Worm (Caenorhabditis elegans) whole organism, midembryonic: Measurements from ENCODE around the gene Y59E9AL.4.
"Not testable (repeated sequence)": the region's sequence is repeated elsewhere in the genome, so short reads cannot be mapped to it uniquely, and the experiment has no call there.

Source experiments
- T22C8.4 ChIP-seq: fragments of 200-800 bp; sonication (Bioruptor generic); IDR thresholded peaks from 2 replicates; pipeline ENCODE4 v1.3.6; 2022; ENCODE audit warnings: missing genetic modification characterization, missing compliant biosample characterization
- cog-1 ChIP-seq: sonication (generic microtip); optimal IDR thresholded peaks from 2 replicates; lab custom pipeline; 2016; ENCODE audit warnings: missing genetic modification characterization, missing compliant biosample characterization
- flt-1 ChIP-seq: fragments of 200-800 bp; sonication (Bioruptor generic); IDR thresholded peaks from 2 replicates; pipeline ENCODE4 v1.3.6; 2022; ENCODE audit warnings: missing genetic modification characterization, missing compliant biosample characterization
- klf-2 ChIP-seq: fragments of 200-800 bp; sonication (Bioruptor generic); conservative IDR thresholded peaks from 2 replicates; pipeline ENCODE4 v1.3.6; 2022; ENCODE audit warnings: missing genetic modification reagents, missing genetic modification characterization, missing compliant biosample characterization
- med-1 ChIP-seq: sonication (generic microtip); optimal IDR thresholded peaks from 2 replicates; lab custom pipeline; 2017; ENCODE audit warnings: missing genetic modification characterization, mild to moderate bottlenecking, missing compliant biosample characterization, antibody characterized with exemption, missing genetic modification reagents; ENCODE audit not compliant: insufficient read depth
- ref-1 ChIP-seq: fragments of 200-800 bp; sonication (Bioruptor generic); conservative IDR thresholded peaks from 2 replicates; pipeline ENCODE4 v1.3.6; 2022; ENCODE audit warnings: missing genetic modification reagents, missing genetic modification characterization, missing compliant biosample characterization
- tab-1 ChIP-seq: fragments of 200-800 bp; sonication (Bioruptor generic); IDR thresholded peaks from 2 replicates; pipeline ENCODE4 v1.3.6; 2022; ENCODE audit warnings: missing genetic modification characterization, missing compliant biosample characterization
- ztf-23 ChIP-seq: fragments of 200-800 bp; sonication (Bioruptor generic); IDR thresholded peaks from 2 replicates; pipeline ENCODE4 v1.3.6; 2022; ENCODE audit warnings: missing genetic modification reagents, missing genetic modification characterization, missing compliant biosample characterization
- ztf-29 ChIP-seq: fragments of 200-800 bp; sonication (Bioruptor generic); IDR thresholded peaks from 2 replicates; pipeline ENCODE4 v1.3.6; 2022; ENCODE audit warnings: missing genetic modification reagents, missing genetic modification characterization, missing compliant biosample characterization

The Y59E9AL.4 gene

DNA sequence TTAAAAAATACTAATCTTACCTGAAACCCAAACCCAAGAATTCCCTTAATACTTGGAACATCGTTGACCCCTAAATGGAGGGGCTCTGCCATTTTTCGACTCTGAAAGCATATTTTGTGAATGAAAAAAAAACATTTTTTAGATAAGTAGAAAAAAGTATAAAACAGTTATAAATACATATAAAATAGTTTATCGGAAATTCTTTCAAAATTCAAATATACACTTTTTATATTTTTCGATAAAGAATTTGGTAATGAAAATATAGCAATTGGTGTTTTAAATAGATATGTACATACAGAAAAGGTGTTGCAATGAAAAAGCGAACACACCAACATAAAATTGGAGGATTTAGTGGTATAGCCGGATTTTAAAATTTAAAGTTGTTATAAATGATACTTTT is at the start of gene Y59E9AL.4:
Y59E9AL.4 (minus strand) TSS at position 101 of the 400 bp plus-strand sequence.
- TF ChIP-seq flt-1 (GFP tag; lab: Robert Waterston, UW), result no peak
- no peak for TF ChIP-seq T22C8.4 (GFP tag; lab: Robert Waterston, UW)
- no peak for TF ChIP-seq klf-2
- TF ChIP-seq cog-1 (tag; lab: Kevin White, UChicago), result no peak
- no peak for TF ChIP-seq tab-1 (GFP tag; lab: Robert Waterston, UW)
- no peak for TF ChIP-seq med-1
- no peak for TF ChIP-seq ztf-23 (GFP tag; lab: Robert Waterston, UW)
- TF ChIP-seq ref-1 (GFP tag; lab: Robert Waterston, UW), result no peak
- TF ChIP-seq ztf-29, result no peak

DNA sequence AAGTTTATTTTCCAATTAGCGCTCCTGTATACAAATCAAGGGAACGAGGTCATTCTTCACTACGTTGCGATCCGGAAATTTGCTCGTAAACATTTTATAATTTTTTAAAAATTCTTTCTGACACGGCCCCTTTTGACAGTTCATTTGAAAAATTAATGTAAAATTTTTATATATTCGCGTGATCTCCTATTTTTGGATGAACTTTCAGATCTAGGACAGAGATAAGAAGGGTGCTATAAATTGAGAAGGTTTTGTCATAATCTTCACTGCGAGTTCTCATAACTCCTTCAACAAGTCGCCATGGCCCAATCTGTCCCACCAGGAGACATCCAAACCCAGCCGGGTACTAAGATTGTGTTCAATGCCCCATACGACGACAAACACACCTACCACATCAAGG is 45.3 kb upstream of the Y59E9AL.4 start, which contains the start of gene msp-19:
msp-19 (plus strand) TSS at position 301 of the 400 bp plus-strand sequence.
- not testable (repeated sequence) for TF ChIP-seq tab-1 (GFP tag; lab: Robert Waterston, UW); med-1; klf-2

DNA sequence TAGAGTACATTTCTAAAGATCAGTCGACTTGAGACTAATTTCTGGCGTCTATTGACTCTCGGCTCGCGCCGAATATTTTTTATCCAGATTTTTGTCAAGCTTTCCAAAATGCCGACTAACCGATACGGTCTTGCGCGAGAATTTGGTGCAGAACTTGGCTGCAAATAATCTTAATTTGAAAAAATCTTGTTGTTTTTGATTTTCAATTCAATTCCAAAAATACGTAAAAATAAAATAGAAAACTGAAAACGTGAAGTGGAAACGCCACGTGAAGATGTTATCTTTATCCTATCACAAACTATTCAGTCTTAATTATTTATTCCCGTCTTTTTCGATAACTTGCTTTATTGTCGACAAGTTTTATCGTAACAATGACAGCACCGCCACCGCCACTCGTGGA is 43.4 kb upstream of the Y59E9AL.4 start, which contains the start of gene ttbk-2.1:
ttbk-2.1 (plus strand) TSS at position 301 of the 400 bp plus-strand sequence.
- TF ChIP-seq ref-1, T22C8.4, tab-1 (GFP tag; lab: Robert Waterston, UW): not testable (repeated sequence)

DNA sequence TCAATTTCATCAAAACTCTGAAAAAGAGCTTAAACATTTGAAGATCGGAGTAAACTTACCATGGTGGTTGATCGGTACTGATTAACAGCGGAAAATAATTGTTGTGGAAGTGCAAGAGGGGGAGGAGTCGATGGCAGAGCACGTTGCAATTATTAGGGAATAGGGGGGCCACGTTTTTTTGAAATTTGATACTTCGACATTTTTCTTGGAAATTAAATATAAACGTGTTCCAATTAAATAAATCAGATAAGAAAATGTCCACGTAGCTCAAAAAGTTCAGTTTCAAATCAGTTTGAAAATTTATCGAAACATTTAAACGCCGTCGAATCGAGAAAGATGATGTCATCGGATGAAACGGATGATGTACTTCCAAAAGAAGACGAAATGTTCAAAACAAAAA is 41.7 kb upstream of the Y59E9AL.4 start, which contains the start of gene F36H12.9:
F36H12.9 (plus strand) TSS at position 301 of the 400 bp plus-strand sequence.
- TF ChIP-seq ref-1, T22C8.4, flt-1 (GFP tag; lab: Robert Waterston, UW): not testable (repeated sequence)

DNA sequence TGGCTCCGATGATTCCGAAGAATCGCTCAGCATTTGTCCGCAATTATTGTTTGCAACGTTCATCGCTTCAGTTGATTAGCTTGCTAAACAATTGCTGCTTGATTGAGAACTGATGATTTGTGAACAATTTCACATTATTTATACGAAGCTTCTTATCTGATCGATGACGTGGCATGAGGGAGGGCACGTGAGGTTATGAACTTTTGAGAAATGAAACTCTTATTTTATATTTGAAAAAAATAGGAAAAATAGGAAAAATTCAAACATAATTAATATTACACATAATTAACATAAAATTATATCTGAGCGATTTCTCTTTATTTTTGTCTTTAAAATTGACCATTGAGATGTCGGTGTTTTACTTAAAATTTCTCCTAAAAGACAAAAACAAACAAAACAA is 39.7 kb upstream of the Y59E9AL.4 start, which contains the start of gene F36H12.10:
F36H12.10 (minus strand) TSS at position 101 of the 400 bp plus-strand sequence.
- not testable (repeated sequence) for TF ChIP-seq ztf-29; tab-1 (GFP tag; lab: Robert Waterston, UW); ref-1 (GFP tag; lab: Robert Waterston, UW)

DNA sequence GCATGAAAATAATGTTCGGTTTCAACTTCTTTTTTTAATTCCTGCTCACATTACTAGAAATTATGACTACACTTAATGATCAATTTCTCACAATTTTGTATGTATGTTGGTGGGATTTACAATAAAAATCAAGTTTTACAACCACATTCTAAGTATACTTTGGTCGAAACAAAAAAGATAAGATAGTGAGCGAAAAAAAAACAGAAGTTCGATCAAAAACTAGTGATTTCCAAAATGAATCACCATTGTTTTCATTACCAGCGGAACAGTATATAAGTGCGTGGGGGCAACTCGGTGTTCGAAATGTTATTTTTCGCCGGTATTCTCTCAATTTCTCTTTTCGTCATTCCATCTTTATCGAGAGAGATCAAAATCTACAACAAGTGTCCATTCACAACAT is 15.5 kb upstream of the Y59E9AL.4 start, which contains the start of gene thn-5:
thn-5 (plus strand) TSS at position 301 of the 400 bp plus-strand sequence.
- TF ChIP-seq klf-2, result no peak
- no peak for TF ChIP-seq tab-1 (GFP tag; lab: Robert Waterston, UW)
- no peak for TF ChIP-seq ref-1 (GFP tag; lab: Robert Waterston, UW)
- no peak for TF ChIP-seq ztf-23 (GFP tag; lab: Robert Waterston, UW)
- TF ChIP-seq cog-1 (tag; lab: Kevin White, UChicago), result no peak
- TF ChIP-seq flt-1 (GFP tag; lab: Robert Waterston, UW), result no peak
- TF ChIP-seq med-1, result no peak
- TF ChIP-seq T22C8.4 (GFP tag; lab: Robert Waterston, UW), result no peak
- no peak for TF ChIP-seq ztf-29

DNA sequence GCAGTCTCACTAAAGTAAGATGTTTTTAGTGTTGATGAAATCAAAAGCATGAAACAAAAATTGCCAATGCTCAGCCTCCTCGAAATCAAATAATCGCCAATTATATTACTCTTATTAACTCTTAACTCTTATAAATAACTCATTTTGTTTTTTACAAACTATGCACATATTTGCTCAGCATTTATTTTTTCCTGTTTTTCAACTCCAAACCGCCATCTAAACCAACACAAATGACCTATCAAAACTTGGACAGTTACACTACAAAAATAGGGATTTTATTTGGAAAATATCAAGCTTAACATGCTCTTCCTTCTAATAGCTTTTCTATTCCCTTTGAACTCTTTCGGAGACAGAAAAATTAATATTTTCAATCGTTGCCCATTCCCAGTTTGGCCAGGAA is 13.6 kb upstream of the Y59E9AL.4 start, which contains the start of gene thn-6:
thn-6 (plus strand) TSS at position 301 of the 400 bp plus-strand sequence.
- no peak for TF ChIP-seq flt-1 (GFP tag; lab: Robert Waterston, UW)
- TF ChIP-seq T22C8.4 (GFP tag; lab: Robert Waterston, UW), result no peak
- no peak for TF ChIP-seq klf-2
- no peak for TF ChIP-seq cog-1 (tag; lab: Kevin White, UChicago)
- no peak for TF ChIP-seq ref-1 (GFP tag; lab: Robert Waterston, UW)
- no peak for TF ChIP-seq tab-1 (GFP tag; lab: Robert Waterston, UW)
- no peak for TF ChIP-seq med-1
- TF ChIP-seq ztf-29, result no peak
- no peak for TF ChIP-seq ztf-23 (GFP tag; lab: Robert Waterston, UW)

DNA sequence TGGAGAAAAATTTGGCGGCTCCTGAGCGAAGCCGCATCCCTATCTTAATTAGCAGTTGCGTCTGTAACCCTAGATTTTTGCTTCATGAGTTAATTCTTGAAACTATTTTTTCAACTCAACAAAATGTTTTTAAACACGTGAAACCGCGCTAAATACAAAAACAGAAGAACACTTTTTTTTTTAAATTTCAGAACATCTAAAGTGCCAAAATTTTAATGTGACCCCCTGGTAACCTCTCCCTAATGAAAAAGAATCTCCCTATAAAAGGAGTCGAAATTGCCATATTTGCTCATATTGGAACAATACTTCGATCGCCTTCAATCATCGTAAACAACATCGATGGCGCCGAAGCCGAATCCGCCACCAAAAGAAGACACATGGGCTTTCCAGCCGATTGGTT is 11.6 kb upstream of the Y59E9AL.4 start, which contains the start of gene nsph-4.1:
nsph-4.1 (plus strand) TSS at position 301 of the 400 bp plus-strand sequence.
- TF ChIP-seq ref-1 (GFP tag; lab: Robert Waterston, UW); cog-1 (tag; lab: Kevin White, UChicago); tab-1 (GFP tag; lab: Robert Waterston, UW): not testable (repeated sequence)

DNA sequence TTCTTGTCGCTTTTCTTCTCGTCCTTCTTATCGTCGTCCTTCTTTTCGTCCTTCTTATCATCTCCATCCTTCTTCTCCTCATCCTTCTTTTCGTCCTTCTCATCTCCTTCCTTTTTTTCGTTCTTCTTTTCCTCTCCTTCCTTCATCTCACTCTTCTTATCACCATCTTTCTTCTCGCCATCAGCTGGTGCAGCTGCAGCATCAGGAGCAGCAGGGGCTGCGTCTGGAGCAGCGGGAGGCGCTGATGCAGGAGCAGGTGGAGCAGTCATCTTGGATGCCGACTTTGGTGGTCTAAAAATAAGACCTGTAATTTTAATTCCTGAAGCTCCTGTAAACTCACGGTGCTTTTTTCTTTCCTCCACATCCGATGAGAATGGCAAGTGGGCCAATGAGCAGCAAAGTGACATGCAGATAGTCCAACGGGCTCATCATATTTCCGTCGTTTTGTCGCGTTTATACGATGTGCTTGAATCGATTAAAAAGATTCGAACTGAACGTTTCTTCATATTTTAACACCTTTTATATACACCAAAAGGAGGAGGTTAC is 10.4 kb upstream of the Y59E9AL.4 start, which contains the start of gene cylc-1:
cylc-1 (minus strand) TSS at position 496 of the 546 bp plus-strand sequence.
- TF ChIP-seq klf-2; ref-1 (GFP tag; lab: Robert Waterston, UW); ztf-23 (GFP tag; lab: Robert Waterston, UW): not testable (repeated sequence)

DNA sequence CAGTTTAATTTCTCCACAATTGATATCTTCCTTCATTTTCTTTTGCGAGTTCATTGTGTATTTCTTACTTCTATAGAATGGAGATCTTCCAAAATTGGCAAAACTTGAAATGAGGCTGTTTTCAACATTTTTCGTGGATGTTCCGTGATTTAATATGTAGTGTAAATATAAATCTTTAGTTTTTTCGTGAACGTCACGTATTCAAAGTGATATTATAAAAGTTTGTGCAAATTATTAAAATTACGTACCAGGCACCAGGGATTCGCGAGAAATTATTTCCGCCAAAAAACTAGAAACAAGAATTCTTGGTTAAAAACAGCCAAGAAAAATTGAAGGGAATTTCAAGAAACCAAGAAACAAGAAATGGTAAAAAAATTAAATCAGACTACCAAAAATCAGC is 9.2 kb upstream of the Y59E9AL.4 start, which contains the start of gene Y59E9AL.8:
Y59E9AL.8 (minus strand) TSS at position 101 of the 400 bp plus-strand sequence.
- TF ChIP-seq tab-1 (GFP tag; lab: Robert Waterston, UW) (no peak), flt-1 (GFP tag; lab: Robert Waterston, UW) (no peak), med-1 (no peak), ztf-29 (no peak), T22C8.4 (GFP tag; lab: Robert Waterston, UW) (no peak)

DNA sequence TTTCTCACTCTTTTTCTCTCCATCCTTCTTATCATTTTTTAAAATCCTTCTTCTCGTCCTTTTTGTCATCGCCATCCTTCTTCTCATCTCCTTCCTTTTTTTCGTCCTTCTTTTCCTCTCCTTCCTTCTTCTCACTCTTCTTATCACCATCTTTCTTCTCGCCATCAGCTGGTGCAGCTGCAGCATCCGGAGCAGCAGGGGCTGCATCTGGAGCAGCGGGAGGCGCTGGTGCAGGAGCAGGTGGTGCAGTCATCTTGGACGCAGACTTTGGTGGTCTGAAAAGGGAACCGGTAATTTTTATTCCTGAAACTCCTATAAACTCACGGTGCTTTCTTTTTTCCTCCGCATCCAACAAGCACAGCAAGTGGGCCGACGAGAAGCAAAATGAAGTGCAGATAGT is 6.7 kb upstream of the Y59E9AL.4 start:
- TF ChIP-seq ztf-23 (GFP tag; lab: Robert Waterston, UW), result no peak
- no peak for TF ChIP-seq med-1
- TF ChIP-seq flt-1 (GFP tag; lab: Robert Waterston, UW), result no peak
- TF ChIP-seq ref-1 (GFP tag; lab: Robert Waterston, UW), result no peak
- TF ChIP-seq cog-1 (tag; lab: Kevin White, UChicago), result no peak
- no peak for TF ChIP-seq T22C8.4 (GFP tag; lab: Robert Waterston, UW)
- no peak for TF ChIP-seq tab-1 (GFP tag; lab: Robert Waterston, UW)
- TF ChIP-seq klf-2, result no peak
- TF ChIP-seq ztf-29, result no peak
